Fruit fly (Drosophila melanogaster) whole organism, embryonic: Measurements from ENCODE around the gene CG46307.

Experiments
- Abd-B ChIP-seq: fragments of 200-800 bp; sonication (Bioruptor generic); optimal IDR thresholded peaks from 2 replicates; lab custom pipeline; 2018; ENCODE audit warnings: missing biosample characterization, mild to moderate bottlenecking, missing genetic modification characterization, moderate library complexity
- Atf6 ChIP-seq: fragments of 200-800 bp; sonication (Bioruptor generic); IDR thresholded peaks from 2 replicates; pipeline ENCODE4 v1.3.6; 2022; ENCODE audit warnings: missing biosample characterization, missing genetic modification characterization
- BEAF-32 ChIP-seq: fragments of 200-800 bp; sonication (Bioruptor generic); optimal IDR thresholded peaks from 3 replicates; lab custom pipeline; 2017; ENCODE audit warnings: missing biosample characterization, missing genetic modification characterization, mild to moderate bottlenecking, moderate library complexity, missing genetic modification reagents
- Bdp1 ChIP-seq: fragments of 200-800 bp; sonication (Bioruptor generic); optimal IDR thresholded peaks from 3 replicates; lab custom pipeline; 2016; ENCODE audit warnings: missing biosample characterization, missing genetic modification characterization
- CG10209 ChIP-seq: fragments of 200-800 bp; sonication (Bioruptor generic); optimal IDR thresholded peaks from 3 replicates; lab custom pipeline; 2017; ENCODE audit warnings: missing biosample characterization, mild to moderate bottlenecking, missing genetic modification characterization, missing genetic modification reagents
- CG10462 ChIP-seq: fragments of 200-800 bp; sonication (Bioruptor generic); optimal IDR thresholded peaks from 2 replicates; lab custom pipeline; 2016; ENCODE audit warnings: missing biosample characterization, missing genetic modification characterization
- CG11560 ChIP-seq: fragments of 200-800 bp; sonication (Bioruptor generic); IDR thresholded peaks from 3 replicates; pipeline ENCODE4 v1.3.6; 2022; ENCODE audit warnings: missing biosample characterization, missing genetic modification characterization
- CG11695 ChIP-seq: fragments of 200-800 bp; sonication (Bioruptor generic); IDR thresholded peaks from 3 replicates; pipeline ENCODE4 v1.3.6; 2022; ENCODE audit warnings: missing biosample characterization, missing genetic modification characterization
- CG12236 ChIP-seq: fragments of 200-800 bp; sonication (Bioruptor generic); optimal IDR thresholded peaks from 2 replicates; lab custom pipeline; 2016; ENCODE audit warnings: missing biosample characterization, missing genetic modification characterization
- CG15479 ChIP-seq: fragments of 200-800 bp; sonication (Bioruptor generic); optimal IDR thresholded peaks from 3 replicates; lab custom pipeline; 2019; ENCODE audit warnings: missing biosample characterization, mild to moderate bottlenecking, missing genetic modification characterization, moderate library complexity
- CG17186 ChIP-seq: fragments of 200-800 bp; sonication (Bioruptor generic); optimal IDR thresholded peaks from 3 replicates; lab custom pipeline; 2017; ENCODE audit warnings: missing biosample characterization, missing genetic modification reagents, missing genetic modification characterization
- CG17359 ChIP-seq: fragments of 200-800 bp; sonication (Bioruptor generic); optimal IDR thresholded peaks from 3 replicates; lab custom pipeline; 2018; ENCODE audit warnings: missing biosample characterization, mild to moderate bottlenecking, missing genetic modification characterization, moderate library complexity
- CG18262 ChIP-seq: fragments of 200-800 bp; optimal IDR thresholded peaks from 3 replicates; lab custom pipeline; 2019; ENCODE audit warnings: missing biosample characterization, mild to moderate bottlenecking, missing genetic modification characterization, moderate library complexity
- CG18764 ChIP-seq: fragments of 200-800 bp; sonication (Bioruptor generic); optimal IDR thresholded peaks from 3 replicates; lab custom pipeline; 2016; ENCODE audit warnings: missing biosample characterization, missing genetic modification characterization
- CG2199 ChIP-seq: fragments of 200-800 bp; sonication (Bioruptor generic); IDR thresholded peaks from 3 replicates; pipeline ENCODE4 v1.3.6; 2022; ENCODE audit warnings: missing biosample characterization, missing genetic modification characterization
- CG34376 ChIP-seq: fragments of 200-800 bp; sonication (Bioruptor generic); optimal IDR thresholded peaks from 2 replicates; lab custom pipeline; 2018; ENCODE audit warnings: missing biosample characterization, mild to moderate bottlenecking, missing genetic modification characterization
- CG6654 ChIP-seq: fragments of 200-800 bp; sonication (Bioruptor generic); optimal IDR thresholded peaks from 2 replicates; lab custom pipeline; 2017; ENCODE audit warnings: missing biosample characterization, mild to moderate bottlenecking, missing genetic modification characterization
- CG7372 ChIP-seq: fragments of 200-800 bp; sonication (Bioruptor generic); IDR thresholded peaks from 2 replicates; pipeline ENCODE4 v1.3.6; 2022; ENCODE audit warnings: missing biosample characterization, missing genetic modification characterization
- CG9817 ChIP-seq: fragments of 200-800 bp; sonication (Bioruptor generic); optimal IDR thresholded peaks from 2 replicates; lab custom pipeline; 2018; ENCODE audit warnings: missing biosample characterization, mild to moderate bottlenecking, missing genetic modification characterization, moderate library complexity
- CTCF ChIP-seq: fragments of 200-800 bp; sonication (Bioruptor generic); optimal IDR thresholded peaks from 2 replicates; lab custom pipeline; 2017; ENCODE audit warnings: missing biosample characterization, mild to moderate bottlenecking, missing genetic modification characterization, moderate library complexity
- Doc2 ChIP-seq: fragments of 200-800 bp; sonication (Bioruptor generic); IDR thresholded peaks from 2 replicates; pipeline ENCODE4 v1.3.6; 2022; ENCODE audit warnings: missing biosample characterization, missing genetic modification characterization
- Fer1 ChIP-seq: fragments of 200-800 bp; sonication (Bioruptor generic); optimal IDR thresholded peaks from 2 replicates; lab custom pipeline; 2017; ENCODE audit warnings: missing biosample characterization, mild to moderate bottlenecking, missing genetic modification characterization
- Myb ChIP-seq: fragments of 200-800 bp; sonication (Bioruptor generic); optimal IDR thresholded peaks from 2 replicates; lab custom pipeline; 2016; ENCODE audit warnings: missing biosample characterization, missing genetic modification characterization
- Oaz ChIP-seq: fragments of 200-800 bp; sonication (Bioruptor generic); IDR thresholded peaks from 2 replicates; pipeline ENCODE4 v1.3.6; 2022; ENCODE audit warnings: missing biosample characterization, missing genetic modification characterization
- Ptx1 ChIP-seq: fragments of 200-800 bp; sonication (Bioruptor generic); IDR thresholded peaks from 2 replicates; pipeline ENCODE4 v1.3.6; 2022; ENCODE audit warnings: missing biosample characterization, missing genetic modification characterization
- Ssrp ChIP-seq: fragments of 200-800 bp; sonication (Bioruptor generic); optimal IDR thresholded peaks from 2 replicates; lab custom pipeline; 2018; ENCODE audit warnings: missing biosample characterization, mild to moderate bottlenecking, missing genetic modification characterization, moderate library complexity
- amos ChIP-seq: fragments of 200-800 bp; sonication (Bioruptor generic); IDR thresholded peaks from 2 replicates; pipeline ENCODE4 v1.3.6; 2022; ENCODE audit warnings: missing biosample characterization, missing genetic modification characterization; ENCODE audit not compliant: partially characterized antibody
- bcd ChIP-seq: fragments of 200-800 bp; sonication (Bioruptor generic); optimal IDR thresholded peaks from 2 replicates; lab custom pipeline; 2017; ENCODE audit warnings: missing biosample characterization, mild to moderate bottlenecking, missing genetic modification characterization
- bowl ChIP-seq: fragments of 200-800 bp; sonication (Bioruptor generic); IDR thresholded peaks from 2 replicates; pipeline ENCODE4 v1.3.6; 2022; ENCODE audit warnings: missing biosample characterization, missing genetic modification characterization
- caup ChIP-seq: fragments of 200-800 bp; sonication (Bioruptor generic); optimal IDR thresholded peaks from 3 replicates; lab custom pipeline; 2017; ENCODE audit warnings: missing biosample characterization, mild to moderate bottlenecking, missing genetic modification characterization, moderate library complexity; ENCODE audit not compliant: severe bottlenecking
- cg ChIP-seq: fragments of 200-800 bp; sonication (Bioruptor generic); optimal IDR thresholded peaks from 3 replicates; lab custom pipeline; 2019; ENCODE audit warnings: missing biosample characterization, mild to moderate bottlenecking, missing genetic modification characterization, moderate library complexity
- chn ChIP-seq: fragments of 200-800 bp; sonication (Bioruptor generic); optimal IDR thresholded peaks from 2 replicates; lab custom pipeline; 2016; ENCODE audit warnings: missing biosample characterization, missing genetic modification characterization
- crc ChIP-seq: fragments of 200-800 bp; sonication (Bioruptor generic); optimal IDR thresholded peaks from 2 replicates; lab custom pipeline; 2016; ENCODE audit warnings: missing biosample characterization, missing genetic modification characterization
- da ChIP-seq: fragments of 200-800 bp; sonication (Bioruptor generic); optimal IDR thresholded peaks from 2 replicates; lab custom pipeline; 2016; ENCODE audit warnings: missing biosample characterization, missing genetic modification characterization
- dati ChIP-seq: fragments of 200-800 bp; sonication (Bioruptor generic); IDR thresholded peaks from 2 replicates; pipeline ENCODE4 v1.3.6; 2022; ENCODE audit warnings: missing biosample characterization, missing genetic modification characterization
- dm ChIP-seq: fragments of 200-800 bp; sonication (Bioruptor generic); optimal IDR thresholded peaks from 3 replicates; lab custom pipeline; 2016; ENCODE audit warnings: missing biosample characterization, missing genetic modification characterization
- dpn ChIP-seq, 2 experiments: fragments of 200-800 bp; sonication (Bioruptor generic); optimal IDR thresholded peaks; 3 replicates each; lab custom pipeline; 2016; ENCODE audit warnings: missing biosample characterization in 2 of 2, missing genetic modification characterization in 2 of 2
- gfzf ChIP-seq: fragments of 200-800 bp; sonication (Bioruptor generic); optimal IDR thresholded peaks from 2 replicates; lab custom pipeline; 2016; ENCODE audit warnings: missing biosample characterization, mild to moderate bottlenecking, missing genetic modification characterization, moderate library complexity
- grn ChIP-seq: fragments of 200-800 bp; sonication (Bioruptor generic); optimal IDR thresholded peaks from 3 replicates; lab custom pipeline; 2017; ENCODE audit warnings: missing biosample characterization, missing genetic modification characterization
- hkb ChIP-seq, 2 experiments: fragments of 200-800 bp in 1 of 2; fragments of >200 bp in 1 of 2; sonication (Bioruptor generic) in 1 of 2; IDR thresholded peaks in 1 of 2; optimal IDR thresholded peaks in 1 of 2; 2 replicates each; pipeline versions ENCODE4 v1.3.6 to Lab custom; 2017 to 2022; ENCODE audit warnings: missing biosample characterization in 1 of 2, missing genetic modification characterization in 1 of 2
- lab ChIP-seq: fragments of 200-800 bp; sonication (Bioruptor generic); optimal IDR thresholded peaks from 3 replicates; lab custom pipeline; 2017; ENCODE audit warnings: missing biosample characterization, missing genetic modification characterization, mild to moderate bottlenecking, moderate library complexity, missing genetic modification reagents
- nerfin-2 ChIP-seq: fragments of 200-800 bp; sonication (Bioruptor generic); IDR thresholded peaks from 2 replicates; pipeline ENCODE4 v1.3.6; 2022; ENCODE audit warnings: missing biosample characterization, missing genetic modification characterization; ENCODE audit not compliant: partially characterized antibody
- nom ChIP-seq: fragments of 200-800 bp; sonication (Bioruptor generic); optimal IDR thresholded peaks from 2 replicates; lab custom pipeline; 2017; ENCODE audit warnings: missing biosample characterization, missing genetic modification characterization, mild to moderate bottlenecking, moderate library complexity, missing genetic modification reagents
- org-1 ChIP-seq: fragments of 200-800 bp; sonication (Bioruptor generic); optimal IDR thresholded peaks from 2 replicates; lab custom pipeline; 2017; ENCODE audit warnings: missing biosample characterization, missing genetic modification characterization
- pan ChIP-seq, 4 experiments: fragments of >200 bp in 3 of 4; fragments of 200-800 bp in 1 of 4; sonication (Bioruptor generic) in 1 of 4; optimal IDR thresholded peaks in 3 of 4; IDR thresholded peaks in 1 of 4; 2 replicates each; pipeline versions ENCODE4 v1.3.6 to Lab custom; 2017 to 2022; ENCODE audit warnings: missing biosample characterization in 2 of 4, missing genetic modification characterization in 2 of 4, mixed read lengths in 1 of 4
- phol ChIP-seq: fragments of 200-800 bp; sonication (Bioruptor generic); optimal IDR thresholded peaks from 3 replicates; lab custom pipeline; 2018; ENCODE audit warnings: missing biosample characterization, mild to moderate bottlenecking, missing genetic modification characterization, moderate library complexity
- slbo ChIP-seq: fragments of 200-800 bp; sonication (Bioruptor generic); IDR thresholded peaks from 2 replicates; pipeline ENCODE4 v1.3.6; 2022; ENCODE audit warnings: missing biosample characterization, missing genetic modification characterization
- sqz ChIP-seq: fragments of 200-800 bp; sonication (Bioruptor generic); optimal IDR thresholded peaks from 3 replicates; lab custom pipeline; 2018; ENCODE audit warnings: missing biosample characterization, mild to moderate bottlenecking, missing genetic modification characterization
- tin ChIP-seq: fragments of 200-800 bp; sonication (Bioruptor generic); optimal IDR thresholded peaks from 3 replicates; lab custom pipeline; 2016; ENCODE audit warnings: missing biosample characterization, missing genetic modification characterization

CG46307 gene

dm6 chr2L:21096448-21096994 is 7.8 kb upstream of the CG46307 start, which contains the start of gene CG34136 (continued):
- TF ChIP-seq dm (GFP tag; lab: Kevin White, UChicago) (no peak), CG10209 (GFP tag; lab: Kevin White, UChicago) (peak; percentile 8), CG34376 (GFP tag; lab: Kevin White, UChicago) (peak; percentile 54), CG7372 (GFP tag; lab: Robert Waterston, UW) (no peak), sqz (peak; percentile 87), bowl (GFP tag; lab: Robert Waterston, UW) (no peak; the same call in 1 of the 2 replicates), crc (no peak), tin (peak; percentile 18), grn (GFP tag; lab: Kevin White, UChicago) (no peak), CG11560 (tag; lab: Robert Waterston, UW) (no peak), CG18764 (GFP tag; lab: Kevin White, UChicago) (peak; percentile 31), CG6654 (GFP tag; lab: Kevin White, UChicago) (no peak), lab (GFP tag; lab: Kevin White, UChicago) (peak; percentile 69), nerfin-2 (GFP tag; lab: Robert Waterston, UW) (no peak), cg (GFP tag; lab: Kevin White, UChicago) (no peak), Abd-B (GFP tag; lab: Kevin White, UChicago) (peak; percentile 18), Doc2 (GFP tag; lab: Robert Waterston, UW) (no peak), gfzf (GFP tag; lab: Kevin White, UChicago) (no peak), CG2199 (GFP tag; lab: Robert Waterston, UW) (no peak), CG15479 (GFP tag; lab: Kevin White, UChicago) (peak; percentile 11), CG17186 (GFP tag; lab: Kevin White, UChicago) (no peak), dati (no peak), org-1 (GFP tag; lab: Kevin White, UChicago) (peak; percentile 33), CG10462 (no peak), phol (tag; lab: Kevin White, UChicago) (peak; percentile 57), da (GFP tag; lab: Kevin White, UChicago) (no peak), CG12236 (no peak), dpn (GFP tag; optimal IDR thresholded peaks at IDR 0.05; lab: Kevin White, UChicago) (peak in 1 of 2 experiments; percentile 41), Fer1 (peak; percentile 12), amos (GFP tag; lab: Robert Waterston, UW) (0 out of 2 replicates have a peak, but pooled peaks have one; percentile 7), nom (GFP tag; lab: Kevin White, UChicago) (peak; percentile 85), Myb (no peak), Oaz (GFP tag; lab: Robert Waterston, UW) (no peak), chn (GFP tag; lab: Kevin White, UChicago) (peak; percentile 81), CTCF (no peak), pan (optimal IDR thresholded peaks at IDR 0.05; lab: Kevin White, UChicago) (no peak), pan (GFP tag; optimal IDR thresholded peaks at IDR 0.05 in 1 of 2, IDR thresholded peaks at IDR 0.05 in 1 of 2) (peak in 1 of 2 experiments; percentile 25), bcd (GFP tag; lab: Kevin White, UChicago) (peak; percentile 32), Ssrp (tag; lab: Kevin White, UChicago) (peak; percentile 44), CG18262 (peak; percentile 55), slbo (GFP tag; lab: Robert Waterston, UW) (peak; percentile 60), Ptx1 (GFP tag; lab: Robert Waterston, UW) (0 out of 2 replicates have a peak, but pooled peaks have one; percentile 37), CG11695 (GFP tag; lab: Robert Waterston, UW) (0 out of 3 replicates have a peak, but pooled peaks have one; percentile 39), BEAF-32 (GFP tag; lab: Kevin White, UChicago) (no peak), CG17359 (tag; lab: Kevin White, UChicago) (peak; percentile 56), caup (GFP tag; lab: Kevin White, UChicago) (no peak), hkb (optimal IDR thresholded peaks at IDR 0.05; lab: Kevin White, UChicago) (no peak), hkb (GFP tag; IDR thresholded peaks at IDR 0.05; lab: Robert Waterston, UW) (peak; percentile 49; the same call in 1 of the 2 replicates), CG9817 (no peak), Atf6 (GFP tag; lab: Robert Waterston, UW) (peak; percentile 57; the same call in 1 of the 2 replicates), Bdp1 (GFP tag; lab: Kevin White, UChicago) (no peak)
